Fruit fly (Drosophila melanogaster) whole organism, embryonic: ENCODE results near the gene CG17572.

Experiments used
- Atf3 ChIP-seq: fragments of 200-800 bp; sonication (Bioruptor generic); optimal IDR thresholded peaks from 3 replicates; lab custom pipeline; 2016; ENCODE audit warnings: missing biosample characterization, missing genetic modification characterization
- Bdp1 ChIP-seq: fragments of 200-800 bp; sonication (Bioruptor generic); optimal IDR thresholded peaks from 3 replicates; lab custom pipeline; 2016; ENCODE audit warnings: missing biosample characterization, missing genetic modification characterization
- CG10321 ChIP-seq: fragments of 200-800 bp; sonication (Bioruptor generic); IDR thresholded peaks from 2 replicates; pipeline ENCODE4 v1.3.6; 2022; ENCODE audit warnings: missing biosample characterization, missing genetic modification characterization
- CG10543 ChIP-seq: fragments of 200-800 bp; sonication (Bioruptor generic); optimal IDR thresholded peaks from 3 replicates; lab custom pipeline; 2017; ENCODE audit warnings: missing biosample characterization, mild to moderate bottlenecking, missing genetic modification characterization, moderate library complexity
- CG11247 ChIP-seq: fragments of 200-800 bp; sonication (Bioruptor generic); IDR thresholded peaks from 2 replicates; pipeline ENCODE4 v1.3.6; 2022; ENCODE audit warnings: missing biosample characterization, missing genetic modification characterization
- CG11504 ChIP-seq: fragments of 200-800 bp; sonication (Bioruptor generic); optimal IDR thresholded peaks from 3 replicates; lab custom pipeline; 2019; ENCODE audit warnings: missing biosample characterization, mild to moderate bottlenecking, missing genetic modification characterization, moderate library complexity
- CG12071 ChIP-seq: fragments of 200-800 bp; sonication (Bioruptor generic); optimal IDR thresholded peaks from 3 replicates; lab custom pipeline; 2018; ENCODE audit warnings: missing biosample characterization, mild to moderate bottlenecking, missing genetic modification characterization
- CG1602 ChIP-seq: fragments of 200-800 bp; sonication (Bioruptor generic); optimal IDR thresholded peaks from 3 replicates; lab custom pipeline; 2016; ENCODE audit warnings: missing biosample characterization, missing genetic modification characterization
- CG17328 ChIP-seq: fragments of 200-800 bp; sonication (Bioruptor generic); IDR thresholded peaks from 2 replicates; pipeline ENCODE4 v1.3.6; 2022; ENCODE audit warnings: missing biosample characterization, missing genetic modification characterization
- CG17612 ChIP-seq: fragments of 200-800 bp; sonication (Bioruptor generic); IDR thresholded peaks from 2 replicates; pipeline ENCODE4 v1.3.6; 2022; ENCODE audit warnings: missing biosample characterization, missing genetic modification characterization
- CG2202 ChIP-seq: fragments of 200-800 bp; sonication (Bioruptor generic); optimal IDR thresholded peaks from 2 replicates; lab custom pipeline; 2018; ENCODE audit warnings: missing biosample characterization, mild to moderate bottlenecking, missing genetic modification characterization
- CG3065 ChIP-seq: fragments of 200-800 bp; sonication (Bioruptor generic); optimal IDR thresholded peaks from 2 replicates; lab custom pipeline; 2016; ENCODE audit warnings: missing biosample characterization, missing genetic modification characterization
- CG32532 ChIP-seq: fragments of 200-800 bp; sonication (Bioruptor generic); IDR thresholded peaks from 2 replicates; pipeline ENCODE4 v1.3.6; 2022; ENCODE audit warnings: missing biosample characterization, missing genetic modification characterization
- CG32772 ChIP-seq: fragments of 200-800 bp; sonication (Bioruptor generic); IDR thresholded peaks from 2 replicates; pipeline ENCODE4 v1.3.6; 2022; ENCODE audit warnings: missing biosample characterization, missing genetic modification characterization
- CG34422 ChIP-seq: fragments of 200-800 bp; sonication (Bioruptor generic); IDR thresholded peaks from 3 replicates; pipeline ENCODE4 v1.3.6; 2022; ENCODE audit warnings: missing biosample characterization, missing genetic modification characterization
- CG6813 ChIP-seq: fragments of 200-800 bp; sonication (Bioruptor generic); optimal IDR thresholded peaks from 2 replicates; lab custom pipeline; 2017; ENCODE audit warnings: missing biosample characterization, missing genetic modification characterization, mild to moderate bottlenecking, moderate library complexity, missing genetic modification reagents
- CG7556 ChIP-seq: fragments of 200-800 bp; sonication (Bioruptor generic); optimal IDR thresholded peaks from 2 replicates; lab custom pipeline; 2017; ENCODE audit warnings: missing biosample characterization, mild to moderate bottlenecking, missing genetic modification characterization
- CG7963 ChIP-seq: fragments of 200-800 bp; sonication (Bioruptor generic); IDR thresholded peaks from 3 replicates; pipeline ENCODE4 v1.3.6; 2022; ENCODE audit warnings: missing biosample characterization, missing genetic modification characterization; ENCODE audit not compliant: partially characterized antibody
- CG8281 ChIP-seq: fragments of 200-800 bp; sonication (Bioruptor generic); optimal IDR thresholded peaks from 2 replicates; lab custom pipeline; 2018; ENCODE audit warnings: missing biosample characterization, mild to moderate bottlenecking, missing genetic modification characterization, moderate library complexity
- CG8478 ChIP-seq: fragments of >200 bp; optimal IDR thresholded peaks from 2 replicates; lab custom pipeline; 2018
- Dip2 ChIP-seq: fragments of 200-800 bp; sonication (Bioruptor generic); IDR thresholded peaks from 2 replicates; pipeline ENCODE4 v1.3.6; 2022; ENCODE audit warnings: missing biosample characterization, missing genetic modification characterization
- Dip3 ChIP-seq: fragments of 200-800 bp; sonication (Bioruptor generic); optimal IDR thresholded peaks from 3 replicates; lab custom pipeline; 2016; ENCODE audit warnings: missing biosample characterization, missing genetic modification characterization
- Doc3 ChIP-seq: fragments of 200-800 bp; sonication (Bioruptor generic); IDR thresholded peaks from 3 replicates; pipeline ENCODE4 v1.3.6; 2022; ENCODE audit warnings: missing biosample characterization, missing genetic modification characterization; ENCODE audit not compliant: partially characterized antibody
- HLH3B ChIP-seq: fragments of 200-800 bp; sonication (Bioruptor generic); IDR thresholded peaks from 2 replicates; pipeline ENCODE4 v1.3.6; 2022; ENCODE audit warnings: missing biosample characterization, missing genetic modification characterization
- Hand ChIP-seq: fragments of 200-800 bp; sonication (Bioruptor generic); optimal IDR thresholded peaks from 2 replicates; lab custom pipeline; 2017; ENCODE audit warnings: mild to moderate bottlenecking, missing biosample characterization, missing genetic modification reagents, missing genetic modification characterization
- Hey ChIP-seq: fragments of 200-800 bp; sonication (Bioruptor generic); optimal IDR thresholded peaks from 3 replicates; lab custom pipeline; 2018; ENCODE audit warnings: missing biosample characterization, mild to moderate bottlenecking, missing genetic modification characterization
- Myb ChIP-seq: fragments of 200-800 bp; sonication (Bioruptor generic); optimal IDR thresholded peaks from 2 replicates; lab custom pipeline; 2016; ENCODE audit warnings: missing biosample characterization, missing genetic modification characterization
- NC2β ChIP-seq: fragments of 200-800 bp; sonication (Bioruptor generic); optimal IDR thresholded peaks from 2 replicates; lab custom pipeline; 2016; ENCODE audit warnings: missing biosample characterization, missing genetic modification characterization
- Nf-YA ChIP-seq: fragments of 200-800 bp; sonication (Bioruptor generic); IDR thresholded peaks from 2 replicates; pipeline ENCODE4 v1.3.6; 2022; ENCODE audit warnings: missing biosample characterization, missing genetic modification characterization
- Sry-δ ChIP-seq: fragments of 200-800 bp; sonication (Bioruptor generic); optimal IDR thresholded peaks from 2 replicates; lab custom pipeline; 2016; ENCODE audit warnings: missing biosample characterization, missing genetic modification characterization
- Taf1 ChIP-seq: fragments of 200-800 bp; sonication (Bioruptor generic); IDR thresholded peaks from 2 replicates; pipeline ENCODE4 v1.3.6; 2022; ENCODE audit warnings: missing biosample characterization, missing genetic modification characterization
- YL-1 ChIP-seq: fragments of 200-800 bp; sonication (Bioruptor generic); optimal IDR thresholded peaks from 3 replicates; lab custom pipeline; 2017; ENCODE audit warnings: missing biosample characterization, mild to moderate bottlenecking, missing genetic modification characterization
- cg ChIP-seq: fragments of 200-800 bp; sonication (Bioruptor generic); optimal IDR thresholded peaks from 3 replicates; lab custom pipeline; 2019; ENCODE audit warnings: missing biosample characterization, mild to moderate bottlenecking, missing genetic modification characterization, moderate library complexity
- chif ChIP-seq, 2 experiments: fragments of 200-800 bp; sonication (Bioruptor generic); optimal IDR thresholded peaks; 3 replicates each; lab custom pipeline; 2016; ENCODE audit warnings: missing biosample characterization in 2 of 2, missing genetic modification characterization in 2 of 2
- croc ChIP-seq: fragments of 200-800 bp; sonication (Bioruptor generic); conservative IDR thresholded peaks from 3 replicates; pipeline ENCODE4 v1.3.6; 2022; ENCODE audit warnings: missing biosample characterization, missing genetic modification characterization
- da ChIP-seq: fragments of 200-800 bp; sonication (Bioruptor generic); optimal IDR thresholded peaks from 2 replicates; lab custom pipeline; 2016; ENCODE audit warnings: missing biosample characterization, missing genetic modification characterization
- dpn ChIP-seq, 2 experiments: fragments of 200-800 bp; sonication (Bioruptor generic); optimal IDR thresholded peaks; 3 replicates each; lab custom pipeline; 2016; ENCODE audit warnings: missing biosample characterization in 2 of 2, missing genetic modification characterization in 2 of 2
- en ChIP-seq: fragments of 200-800 bp; sonication (Bioruptor generic); optimal IDR thresholded peaks from 2 replicates; lab custom pipeline; 2016; ENCODE audit warnings: missing biosample characterization, missing genetic modification characterization
- fd102C ChIP-seq: fragments of 200-800 bp; sonication (Bioruptor generic); optimal IDR thresholded peaks from 2 replicates; lab custom pipeline; 2018; ENCODE audit warnings: missing biosample characterization, mild to moderate bottlenecking, missing genetic modification characterization, moderate library complexity
- grn ChIP-seq: fragments of 200-800 bp; sonication (Bioruptor generic); optimal IDR thresholded peaks from 3 replicates; lab custom pipeline; 2017; ENCODE audit warnings: missing biosample characterization, missing genetic modification characterization
- gro ChIP-seq: fragments of 200-800 bp; sonication (Bioruptor generic); optimal IDR thresholded peaks from 2 replicates; lab custom pipeline; 2016; ENCODE audit warnings: missing biosample characterization, missing genetic modification characterization
- jigr1 ChIP-seq: fragments of 200-800 bp; sonication (Bioruptor generic); IDR thresholded peaks from 3 replicates; pipeline ENCODE4 v1.3.6; 2022; ENCODE audit warnings: missing biosample characterization, missing genetic modification characterization
- knrl ChIP-seq: fragments of 200-800 bp; sonication (Bioruptor generic); IDR thresholded peaks from 3 replicates; pipeline ENCODE4 v1.3.6; 2022; ENCODE audit warnings: missing biosample characterization, missing genetic modification characterization; ENCODE audit not compliant: partially characterized antibody
- lola ChIP-seq, 3 experiments: fragments of >200 bp in 2 of 3; fragments of 200-800 bp in 1 of 3; sonication (Bioruptor generic) in 1 of 3; optimal IDR thresholded peaks; 2 replicates each; lab custom pipeline; 2017 to 2019; ENCODE audit warnings: missing biosample characterization in 3 of 3, missing genetic modification characterization in 3 of 3, mild to moderate bottlenecking in 1 of 3, moderate library complexity in 1 of 3
- pros ChIP-seq: fragments of 200-800 bp; sonication (Bioruptor generic); optimal IDR thresholded peaks from 3 replicates; lab custom pipeline; 2019; ENCODE audit warnings: missing biosample characterization, mild to moderate bottlenecking, missing genetic modification characterization, moderate library complexity
- pzg ChIP-seq: fragments of 200-800 bp; sonication (Bioruptor generic); optimal IDR thresholded peaks from 3 replicates; lab custom pipeline; 2018; ENCODE audit warnings: missing biosample characterization, mild to moderate bottlenecking, missing genetic modification characterization, moderate library complexity
- repo ChIP-seq: fragments of 200-800 bp; sonication (Bioruptor generic); optimal IDR thresholded peaks from 2 replicates; lab custom pipeline; 2016; ENCODE audit warnings: missing biosample characterization, missing genetic modification characterization
- scrt ChIP-seq: fragments of 200-800 bp; sonication (Bioruptor generic); optimal IDR thresholded peaks from 2 replicates; lab custom pipeline; 2018; ENCODE audit warnings: missing biosample characterization, mild to moderate bottlenecking, missing genetic modification characterization, moderate library complexity
- slou ChIP-seq: fragments of 200-800 bp; sonication (Bioruptor generic); optimal IDR thresholded peaks from 3 replicates; lab custom pipeline; 2016; ENCODE audit warnings: missing biosample characterization, missing genetic modification characterization
- tgo ChIP-seq: fragments of 200-800 bp; sonication (Bioruptor generic); IDR thresholded peaks from 3 replicates; pipeline ENCODE4 v1.3.6; 2022; ENCODE audit warnings: missing biosample characterization, missing genetic modification characterization
- ttk ChIP-seq: fragments of 200-800 bp; sonication (Bioruptor generic); IDR thresholded peaks from 2 replicates; pipeline ENCODE4 v2.1.2; 2022; ENCODE audit warnings: missing biosample characterization, missing genetic modification characterization

The CG17572 gene

dm6 chr2L:19027246-19027886, 46.6 kb downstream of the CG17572 start, which contains the start of gene Sidpn (continued):
- no peak for TF ChIP-seq CG12071 (GFP tag; lab: Kevin White, UChicago)
- TF ChIP-seq NC2β (GFP tag; lab: Kevin White, UChicago), result no peak
- TF ChIP-seq pzg (GFP tag; lab: Kevin White, UChicago), result no peak
- peak; percentile 89 for TF ChIP-seq Hey (tag; lab: Kevin White, UChicago)
- no peak for TF ChIP-seq CG3065 (GFP tag; lab: Kevin White, UChicago)
- TF ChIP-seq grn, result no peak
- no peak for TF ChIP-seq slou (GFP tag; lab: Kevin White, UChicago)
- TF ChIP-seq CG10543 (GFP tag; lab: Kevin White, UChicago), result peak; percentile 64
- TF ChIP-seq CG11247 (GFP tag; lab: Robert Waterston, UW), result peak; percentile 18; the same call in 1 of the 2 replicates
- TF ChIP-seq Doc3 (GFP tag; lab: Robert Waterston, UW), result no peak
- no peak for TF ChIP-seq en (GFP tag; lab: Kevin White, UChicago)
- TF ChIP-seq CG32772 (GFP tag; lab: Robert Waterston, UW), result no peak
- TF ChIP-seq knrl (GFP tag; lab: Robert Waterston, UW), result no peak
- no peak for TF ChIP-seq CG8281 (tag; lab: Kevin White, UChicago)
- no peak for TF ChIP-seq YL-1 (GFP tag; lab: Kevin White, UChicago)
- TF ChIP-seq fd102C (GFP tag; lab: Kevin White, UChicago), result no peak
- no peak for TF ChIP-seq CG32532
- TF ChIP-seq CG17328 (GFP tag; lab: Robert Waterston, UW), result no peak
- TF ChIP-seq lola (GFP tag; optimal IDR thresholded peaks at IDR 0.05; lab: Kevin White, UChicago), result no peak
- TF ChIP-seq Atf3 (GFP tag; lab: Kevin White, UChicago), result no peak
- TF ChIP-seq CG7963 (GFP tag; lab: Robert Waterston, UW), result no peak
- TF ChIP-seq HLH3B (GFP tag; lab: Robert Waterston, UW), result no peak
- TF ChIP-seq repo (GFP tag; lab: Kevin White, UChicago), result no peak
- TF ChIP-seq CG7556 (GFP tag; lab: Kevin White, UChicago), result no peak
- TF ChIP-seq CG6813 (GFP tag; lab: Kevin White, UChicago), result no peak
- no peak for TF ChIP-seq Nf-YA (GFP tag; lab: Robert Waterston, UW)
- TF ChIP-seq CG17612, result no peak
- no peak for TF ChIP-seq da (GFP tag; lab: Kevin White, UChicago)
- TF ChIP-seq CG1602 (GFP tag; lab: Kevin White, UChicago), result no peak
- TF ChIP-seq jigr1 (GFP tag; lab: Robert Waterston, UW), result no peak
- TF ChIP-seq Bdp1 (GFP tag; lab: Kevin White, UChicago), result no peak
- TF ChIP-seq croc (GFP tag; lab: Robert Waterston, UW), result no peak
- TF ChIP-seq CG10321 (GFP tag; lab: Robert Waterston, UW), result no peak
- no peak for TF ChIP-seq CG2202 (tag; lab: Kevin White, UChicago)
- TF ChIP-seq dpn (GFP tag; optimal IDR thresholded peaks at IDR 0.05; lab: Kevin White, UChicago), result no peak
- no peak for TF ChIP-seq tgo (GFP tag; lab: Robert Waterston, UW)
- TF ChIP-seq scrt (GFP tag; lab: Kevin White, UChicago), result peak; percentile 40
- no peak for TF ChIP-seq pros
- TF ChIP-seq Sry-δ (GFP tag; lab: Kevin White, UChicago), result no peak
- TF ChIP-seq chif (GFP tag; optimal IDR thresholded peaks at IDR 0.05; lab: Kevin White, UChicago), result no peak
- TF ChIP-seq Taf1, result no peak
- TF ChIP-seq CG11504 (tag; lab: Kevin White, UChicago), result peak; percentile 75
- no peak for TF ChIP-seq Hand (GFP tag; lab: Kevin White, UChicago)
- no peak for TF ChIP-seq Myb (GFP tag; lab: Kevin White, UChicago)
- no peak for TF ChIP-seq gro (GFP tag; lab: Kevin White, UChicago)
- TF ChIP-seq cg (GFP tag; lab: Kevin White, UChicago), result peak; percentile 3
- no peak for TF ChIP-seq Dip3
- no peak for TF ChIP-seq CG34422 (GFP tag; lab: Robert Waterston, UW)
- no peak for TF ChIP-seq Dip2 (GFP tag; lab: Robert Waterston, UW)
- no peak for TF ChIP-seq ttk (GFP tag; lab: Robert Waterston, UW)
- TF ChIP-seq CG8478 (lab: Kevin White, UChicago), result peak; percentile 60
